Fruit fly (Drosophila melanogaster) whole organism, prepupa: ENCODE measurements around the gene awd.

ENCODE experiments used
- Blimp-1 ChIP-seq: fragments of 200-800 bp; sonication (Bioruptor generic); optimal IDR thresholded peaks from 3 replicates; lab custom pipeline; 2017; ENCODE audit warnings: missing biosample characterization, missing genetic modification characterization, mild to moderate bottlenecking, moderate library complexity, missing genetic modification reagents
- CG10631 ChIP-seq: fragments of 200-800 bp; sonication (Bioruptor generic); optimal IDR thresholded peaks from 2 replicates; lab custom pipeline; 2016; ENCODE audit warnings: missing biosample characterization, missing genetic modification characterization
- CG11294 ChIP-seq: fragments of 200-800 bp; sonication (Bioruptor generic); IDR thresholded peaks from 2 replicates; pipeline ENCODE4 v1.3.6; 2022; ENCODE audit warnings: missing biosample characterization, missing genetic modification characterization
- CG11762 ChIP-seq: fragments of 200-800 bp; sonication (Bioruptor generic); optimal IDR thresholded peaks from 3 replicates; lab custom pipeline; 2016; ENCODE audit warnings: missing biosample characterization, missing genetic modification characterization; ENCODE audit not compliant: insufficient read depth
- CG15336 ChIP-seq: fragments of 200-800 bp; sonication (Bioruptor generic); IDR thresholded peaks from 2 replicates; pipeline ENCODE4 v1.3.6; 2022; ENCODE audit warnings: missing biosample characterization, missing genetic modification characterization
- CG31627 ChIP-seq: fragments of 200-800 bp; sonication (Bioruptor generic); optimal IDR thresholded peaks from 3 replicates; lab custom pipeline; 2016; ENCODE audit warnings: missing biosample characterization, missing genetic modification characterization
- CG32006 ChIP-seq: fragments of 200-800 bp; sonication (Bioruptor generic); optimal IDR thresholded peaks from 3 replicates; lab custom pipeline; 2017; ENCODE audit warnings: missing biosample characterization, mild to moderate bottlenecking, missing genetic modification characterization
- CG34406 ChIP-seq: fragments of 200-800 bp; sonication (Bioruptor generic); optimal IDR thresholded peaks from 3 replicates; lab custom pipeline; 2016; ENCODE audit warnings: missing biosample characterization, missing genetic modification characterization
- CG3919 ChIP-seq: fragments of 200-800 bp; sonication (Bioruptor generic); optimal IDR thresholded peaks from 3 replicates; lab custom pipeline; 2016; ENCODE audit warnings: missing biosample characterization, missing genetic modification characterization
- CG6163 ChIP-seq: fragments of 200-800 bp; sonication (Bioruptor generic); IDR thresholded peaks from 3 replicates; pipeline ENCODE4 v1.3.6; 2022; ENCODE audit warnings: missing biosample characterization, missing genetic modification characterization
- CG6276 ChIP-seq: fragments of 200-800 bp; sonication (Bioruptor generic); optimal IDR thresholded peaks from 2 replicates; lab custom pipeline; 2017; ENCODE audit warnings: missing biosample characterization, mild to moderate bottlenecking, missing genetic modification characterization
- CG6808 ChIP-seq: fragments of 200-800 bp; sonication (Bioruptor generic); optimal IDR thresholded peaks from 3 replicates; lab custom pipeline; 2017; ENCODE audit warnings: missing biosample characterization, missing genetic modification characterization, mild to moderate bottlenecking, moderate library complexity, missing genetic modification reagents
- CG6854 ChIP-seq: fragments of 200-800 bp; sonication (Bioruptor generic); optimal IDR thresholded peaks from 2 replicates; lab custom pipeline; 2017; ENCODE audit warnings: missing biosample characterization, mild to moderate bottlenecking, missing genetic modification characterization
- CG8119 ChIP-seq: fragments of 200-800 bp; sonication (Bioruptor generic); IDR thresholded peaks from 3 replicates; pipeline ENCODE4 v1.3.6; 2022; ENCODE audit warnings: missing biosample characterization, missing genetic modification characterization
- CG8632 ChIP-seq: fragments of 200-800 bp; sonication (Bioruptor generic); optimal IDR thresholded peaks from 3 replicates; lab custom pipeline; 2016; ENCODE audit warnings: missing biosample characterization, missing genetic modification characterization
- Eip78C ChIP-seq: fragments of 200-800 bp; sonication (Bioruptor generic); peaks from one replicate; lab custom pipeline; 2016; ENCODE audit warnings: missing biosample characterization, missing genetic modification characterization
- Eip93F ChIP-seq: fragments of 200-800 bp; sonication (Bioruptor generic); optimal IDR thresholded peaks from 2 replicates; lab custom pipeline; 2016; ENCODE audit warnings: missing biosample characterization, mild to moderate bottlenecking, missing genetic modification characterization
- Ets21C ChIP-seq: fragments of 200-800 bp; sonication (Bioruptor generic); optimal IDR thresholded peaks from 3 replicates; lab custom pipeline; 2016; ENCODE audit warnings: missing biosample characterization, missing genetic modification characterization
- Ets96B ChIP-seq: fragments of 200-800 bp; optimal IDR thresholded peaks from 2 replicates; lab custom pipeline; 2019; ENCODE audit warnings: missing biosample characterization, mild to moderate bottlenecking, missing genetic modification characterization, moderate library complexity
- Gug ChIP-seq: fragments of 200-800 bp; sonication (Bioruptor generic); IDR thresholded peaks from 2 replicates; pipeline ENCODE4 v1.3.6; 2022; ENCODE audit warnings: missing biosample characterization, missing genetic modification characterization
- Hr39 ChIP-seq: fragments of 200-800 bp; sonication (Bioruptor generic); optimal IDR thresholded peaks from 2 replicates; lab custom pipeline; 2016; ENCODE audit warnings: missing biosample characterization, missing genetic modification characterization
- Hr4 ChIP-seq: fragments of 200-800 bp; sonication (Bioruptor generic); optimal IDR thresholded peaks from 3 replicates; lab custom pipeline; 2016; ENCODE audit warnings: missing biosample characterization, missing genetic modification characterization
- Lpt ChIP-seq: fragments of 200-800 bp; sonication (Bioruptor generic); optimal IDR thresholded peaks from 3 replicates; lab custom pipeline; 2016; ENCODE audit warnings: missing biosample characterization, missing genetic modification characterization
- Met ChIP-seq: fragments of 200-800 bp; sonication (Bioruptor generic); optimal IDR thresholded peaks from 3 replicates; lab custom pipeline; 2016; ENCODE audit warnings: missing biosample characterization, missing genetic modification characterization
- OdsH ChIP-seq: fragments of 200-800 bp; sonication (Bioruptor generic); optimal IDR thresholded peaks from 3 replicates; lab custom pipeline; 2016; ENCODE audit warnings: missing biosample characterization, missing genetic modification characterization
- Smox ChIP-seq: fragments of 200-800 bp; sonication (Bioruptor generic); optimal IDR thresholded peaks from 3 replicates; lab custom pipeline; 2016; ENCODE audit warnings: missing biosample characterization, missing genetic modification characterization
- Sox14 ChIP-seq: fragments of 200-800 bp; sonication (Bioruptor generic); optimal IDR thresholded peaks from 3 replicates; lab custom pipeline; 2016; ENCODE audit warnings: missing biosample characterization, missing genetic modification characterization
- dac ChIP-seq: fragments of 200-800 bp; sonication (Bioruptor generic); optimal IDR thresholded peaks from 2 replicates; lab custom pipeline; 2017; ENCODE audit warnings: missing biosample characterization, mild to moderate bottlenecking, missing genetic modification characterization
- dsx ChIP-seq: fragments of 200-800 bp; optimal IDR thresholded peaks from 3 replicates; lab custom pipeline; 2019; ENCODE audit warnings: missing biosample characterization, mild to moderate bottlenecking, missing genetic modification characterization, moderate library complexity; ENCODE audit not compliant: poor library complexity, severe bottlenecking
- eg ChIP-seq: fragments of 200-800 bp; sonication (Bioruptor generic); IDR thresholded peaks from 3 replicates; pipeline ENCODE4 v1.3.6; 2022; ENCODE audit warnings: missing biosample characterization, missing genetic modification characterization
- esn ChIP-seq: fragments of 200-800 bp; sonication (Bioruptor generic); optimal IDR thresholded peaks from 2 replicates; lab custom pipeline; 2016; ENCODE audit warnings: missing biosample characterization, mild to moderate bottlenecking, missing genetic modification characterization, moderate library complexity
- fd59A ChIP-seq: fragments of 200-800 bp; sonication (Bioruptor generic); optimal IDR thresholded peaks from 2 replicates; lab custom pipeline; 2017; ENCODE audit warnings: missing biosample characterization, mild to moderate bottlenecking, missing genetic modification characterization, missing genetic modification reagents
- fd85E ChIP-seq: fragments of 200-800 bp; sonication (Bioruptor generic); optimal IDR thresholded peaks from 3 replicates; lab custom pipeline; 2016; ENCODE audit warnings: missing biosample characterization, missing genetic modification characterization
- fkh ChIP-seq: fragments of 200-800 bp; sonication (Bioruptor generic); optimal IDR thresholded peaks from 3 replicates; lab custom pipeline; 2017; ENCODE audit warnings: missing biosample characterization, mild to moderate bottlenecking, missing genetic modification characterization, moderate library complexity
- pdm3 ChIP-seq: fragments of 200-800 bp; sonication (Bioruptor generic); optimal IDR thresholded peaks from 3 replicates; lab custom pipeline; 2016; ENCODE audit warnings: missing biosample characterization, missing genetic modification characterization
- salr ChIP-seq, 2 experiments: fragments of 200-800 bp; sonication (Bioruptor generic); optimal IDR thresholded peaks; 3 replicates each; lab custom pipeline; 2016 to 2018; ENCODE audit warnings: missing biosample characterization in 2 of 2, missing genetic modification characterization in 2 of 2, mild to moderate bottlenecking in 1 of 2
- spab ChIP-seq: fragments of 200-800 bp; sonication (Bioruptor generic); optimal IDR thresholded peaks from 2 replicates; lab custom pipeline; 2017; ENCODE audit warnings: missing biosample characterization, mild to moderate bottlenecking, missing genetic modification characterization, missing genetic modification reagents
- ss ChIP-seq, 2 experiments: fragments of 200-800 bp; sonication (Bioruptor generic); optimal IDR thresholded peaks; 2 replicates in 1 of 2; 3 replicates in 1 of 2; lab custom pipeline; 2017 to 2018; ENCODE audit warnings: mild to moderate bottlenecking in 2 of 2, missing biosample characterization in 2 of 2, missing genetic modification characterization in 2 of 2, moderate library complexity in 1 of 2
- topi ChIP-seq: fragments of 200-800 bp; sonication (Bioruptor generic); optimal IDR thresholded peaks from 3 replicates; lab custom pipeline; 2016; ENCODE audit warnings: missing biosample characterization, missing genetic modification characterization
- vri ChIP-seq: fragments of 200-800 bp; sonication (Bioruptor generic); optimal IDR thresholded peaks from 3 replicates; lab custom pipeline; 2016; ENCODE audit warnings: missing biosample characterization, mild to moderate bottlenecking, missing genetic modification characterization

awd gene

DNA sequence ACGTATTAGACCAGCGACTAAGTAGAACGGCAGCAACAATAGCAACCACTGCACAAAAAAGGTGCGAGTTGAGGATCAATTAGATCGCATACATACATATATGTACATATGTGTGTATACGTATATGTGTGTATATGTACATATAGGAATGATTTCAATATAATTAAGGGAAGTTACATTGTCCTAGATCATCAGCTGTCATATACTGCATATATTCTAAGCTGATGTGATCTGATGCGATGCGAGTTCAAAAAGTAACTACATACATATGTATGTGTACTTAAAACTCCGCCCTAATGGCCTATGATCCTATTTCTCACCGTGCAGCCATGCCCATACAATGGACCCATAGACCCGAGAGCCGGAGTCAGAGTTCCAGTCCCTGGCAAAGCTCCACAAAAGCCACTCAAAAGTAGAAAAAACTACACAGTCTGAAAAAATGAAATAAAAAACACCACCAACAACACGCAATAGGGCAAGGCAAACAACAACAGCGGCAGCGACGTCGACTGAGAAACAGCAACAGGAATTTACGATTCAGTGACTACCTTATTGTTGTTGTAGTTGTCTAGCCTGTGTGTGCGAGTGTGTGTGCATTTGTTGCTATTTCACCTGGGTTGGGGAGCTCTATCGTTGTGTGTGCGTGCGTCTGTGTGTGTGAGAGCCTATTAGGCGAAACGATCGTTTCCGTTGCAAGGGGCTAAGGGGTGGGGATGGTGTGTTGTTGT lies 22.5 kb downstream of the awd start (continued):
- TF ChIP-seq CG32006 (GFP tag; lab: Kevin White, UChicago), result peak; percentile 77
- TF ChIP-seq CG11294, result peak; percentile 40; the same call in 1 of the 2 replicates
- TF ChIP-seq salr (GFP tag; optimal IDR thresholded peaks at IDR 0.05; lab: Kevin White, UChicago), result peak in 1 of 2 experiments; percentile 72
- peak in 1 of 2 experiments; percentile 75 for TF ChIP-seq ss (GFP tag; optimal IDR thresholded peaks at IDR 0.05; lab: Kevin White, UChicago)
- TF ChIP-seq CG6276, result peak; percentile 66
- TF ChIP-seq Sox14 (GFP tag; lab: Kevin White, UChicago), result peak; percentile 63
- no peak for TF ChIP-seq Smox (GFP tag; lab: Kevin White, UChicago)
- peak; percentile 65; the same call in 1 of the 3 replicates for TF ChIP-seq CG8119 (GFP tag; lab: Robert Waterston, UW)
- peak; percentile 43; the same call in 1 of the 2 replicates for TF ChIP-seq Gug (GFP tag; lab: Robert Waterston, UW)
- TF ChIP-seq CG10631 (GFP tag; lab: Kevin White, UChicago), result peak; percentile 67
- no peak for TF ChIP-seq vri (GFP tag; lab: Kevin White, UChicago)
- TF ChIP-seq CG31627 (GFP tag; lab: Kevin White, UChicago), result no peak
- TF ChIP-seq CG8632, result no peak
- no peak for TF ChIP-seq Met (GFP tag; lab: Kevin White, UChicago)
- peak; percentile 61 for TF ChIP-seq Hr4 (GFP tag; lab: Kevin White, UChicago)
- peak; percentile 67 for TF ChIP-seq CG15336 (GFP tag; lab: Robert Waterston, UW)
- no peak for TF ChIP-seq Blimp-1 (GFP tag; lab: Kevin White, UChicago)
- no peak for TF ChIP-seq esn (GFP tag; lab: Kevin White, UChicago)
- peak; percentile 85 for TF ChIP-seq Eip78C (GFP tag; lab: Kevin White, UChicago)
- TF ChIP-seq CG11762 (GFP tag; lab: Kevin White, UChicago), result no peak
- TF ChIP-seq Hr39, result no peak
- TF ChIP-seq CG6163 (GFP tag; lab: Robert Waterston, UW), result 0 out of 3 replicates have a peak, but pooled peaks have one; percentile 23

DNA sequence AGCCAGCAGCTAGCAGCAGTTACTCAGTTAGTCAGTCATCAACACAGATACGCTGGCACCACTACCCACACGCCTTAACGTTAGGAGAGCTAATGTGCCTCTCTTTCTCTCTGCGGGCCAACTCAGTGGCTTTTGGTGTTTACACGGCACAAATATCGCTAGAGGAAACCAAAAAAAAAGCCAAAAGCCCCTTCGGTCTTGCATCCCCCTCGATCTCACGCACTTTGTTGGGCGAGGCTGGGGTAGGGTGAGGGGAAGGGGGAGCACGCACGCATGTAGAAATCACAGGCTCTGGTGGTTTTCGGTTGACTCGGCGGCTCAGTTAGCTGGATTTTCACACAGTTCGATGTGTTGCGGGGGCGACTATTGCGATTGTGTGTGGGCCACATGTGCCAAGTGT lies 23.9 kb downstream of the awd start:
- TF ChIP-seq CG15336 (GFP tag; lab: Robert Waterston, UW), result peak; percentile 23; the same call in 1 of the 2 replicates
- peak; percentile 95 for TF ChIP-seq fkh (GFP tag; lab: Kevin White, UChicago)
- TF ChIP-seq CG6163 (GFP tag; lab: Robert Waterston, UW), result 0 out of 3 replicates have a peak, but pooled peaks have one; percentile 23
- no peak for TF ChIP-seq eg

DNA sequence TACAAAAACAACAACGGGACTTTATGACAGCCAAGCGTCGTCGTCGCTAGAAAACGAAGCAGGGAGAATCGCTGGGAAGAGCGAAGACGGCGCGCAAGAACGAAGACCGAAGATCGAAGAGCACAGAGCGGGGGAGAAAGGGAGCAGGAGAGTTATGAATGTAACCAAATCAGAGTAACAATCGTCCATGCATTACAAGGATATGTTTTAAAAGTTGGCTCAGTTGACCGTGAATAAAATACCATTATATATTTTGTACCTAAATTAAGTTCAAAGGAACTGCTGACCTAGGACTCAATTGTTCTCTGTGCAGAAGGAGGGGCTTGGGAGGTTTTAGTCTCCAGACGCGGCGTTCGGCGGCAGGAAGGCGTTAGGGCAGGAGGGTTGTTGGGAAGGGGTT lies 24.4 kb downstream of the awd start:
- TF ChIP-seq CG34406 (GFP tag; lab: Kevin White, UChicago) (no peak), Blimp-1 (GFP tag; lab: Kevin White, UChicago) (no peak), salr (GFP tag; optimal IDR thresholded peaks at IDR 0.05; lab: Kevin White, UChicago) (peak in 1 of 2 experiments; percentile 2), CG32006 (GFP tag; lab: Kevin White, UChicago) (peak; percentile 51), dac (GFP tag; lab: Kevin White, UChicago) (no peak)

DNA sequence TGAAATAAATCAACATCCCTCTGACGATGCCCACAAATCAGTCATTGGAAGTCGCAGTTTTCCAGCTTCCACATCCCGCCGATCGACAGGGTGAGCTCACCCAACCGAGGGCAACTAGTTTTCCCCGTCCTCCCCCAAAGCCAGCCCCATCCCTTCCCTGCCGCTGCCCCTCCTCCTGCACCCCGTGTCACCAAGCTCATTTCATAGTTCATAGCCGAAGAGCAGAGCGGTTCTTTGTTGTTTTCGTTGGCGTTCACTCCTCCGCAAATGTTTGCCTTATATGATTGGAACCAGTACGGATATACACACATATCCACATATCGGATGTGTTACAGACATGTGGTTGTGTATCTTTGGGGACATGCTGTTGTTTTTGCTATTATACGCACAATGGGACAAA lies 25.8 kb downstream of the awd start:
- TF ChIP-seq CG6854 (GFP tag; lab: Kevin White, UChicago) (no peak), spab (GFP tag; lab: Kevin White, UChicago) (no peak), Eip78C (GFP tag; lab: Kevin White, UChicago) (no peak), pdm3 (no peak), Lpt (no peak), fd59A (GFP tag; lab: Kevin White, UChicago) (no peak), fkh (GFP tag; lab: Kevin White, UChicago) (peak; percentile 4), CG3919 (GFP tag; lab: Kevin White, UChicago) (no peak), dsx (GFP tag; lab: Kevin White, UChicago) (peak; percentile 10), Ets96B (tag; lab: Kevin White, UChicago) (no peak), CG32006 (GFP tag; lab: Kevin White, UChicago) (no peak), Eip93F (no peak), CG15336 (GFP tag; lab: Robert Waterston, UW) (0 out of 2 replicates have a peak, but pooled peaks have one; percentile 10), Blimp-1 (GFP tag; lab: Kevin White, UChicago) (no peak), CG11294 (no peak), topi (GFP tag; lab: Kevin White, UChicago) (no peak), OdsH (GFP tag; lab: Kevin White, UChicago) (no peak), CG6808 (GFP tag; lab: Kevin White, UChicago) (peak; percentile 1), vri (GFP tag; lab: Kevin White, UChicago) (no peak), fd85E (no peak), Ets21C (GFP tag; lab: Kevin White, UChicago) (no peak)
